Worm (Caenorhabditis elegans) whole organism, early embryonic: ENCODE measurements around the gene srw-102.

Experiments used
- F13C5.2 ChIP-seq: sonication (generic microtip); optimal IDR thresholded peaks from 2 replicates; lab custom pipeline; 2017; ENCODE audit warnings: mild to moderate bottlenecking, missing genetic modification characterization, inconsistent platforms, missing compliant biosample characterization
- ama-1 ChIP-seq: fragments of 150-350 bp; optimal IDR thresholded peaks from 2 replicates; lab custom pipeline; 2014
- ceh-13 ChIP-seq: fragments of 200-800 bp; sonication (Bioruptor generic); optimal IDR thresholded peaks from 2 replicates; lab custom pipeline; 2018; ENCODE audit warnings: mild to moderate bottlenecking, missing genetic modification characterization, missing compliant biosample characterization
- ceh-36 ChIP-seq: sonication (generic microtip); optimal IDR thresholded peaks from 2 replicates; lab custom pipeline; 2016; ENCODE audit warnings: missing genetic modification characterization, inconsistent platforms, missing compliant biosample characterization
- ets-7 ChIP-seq: sonication (generic microtip); optimal IDR thresholded peaks from 2 replicates; lab custom pipeline; 2016; ENCODE audit warnings: missing genotype, missing genetic modification characterization, missing compliant biosample characterization
- flt-1 ChIP-seq: fragments of 200-800 bp; sonication (Bioruptor generic); IDR thresholded peaks from 2 replicates; pipeline ENCODE4 v1.3.6; 2022; ENCODE audit warnings: missing genetic modification characterization, missing compliant biosample characterization
- hmbx-1 ChIP-seq: sonication (generic microtip); optimal IDR thresholded peaks from 2 replicates; lab custom pipeline; 2016; ENCODE audit warnings: mild to moderate bottlenecking, missing genetic modification characterization, missing compliant biosample characterization
- pes-1 ChIP-seq: fragments of 200-800 bp; sonication (Bioruptor generic); IDR thresholded peaks from 2 replicates; pipeline ENCODE4 v1.3.6; 2022; ENCODE audit warnings: missing genetic modification reagents, missing genetic modification characterization, missing compliant biosample characterization
- scrt-1 ChIP-seq: fragments of 200-800 bp; sonication (Bioruptor generic); IDR thresholded peaks from 2 replicates; pipeline ENCODE4 v1.3.6; 2022; ENCODE audit warnings: missing genetic modification characterization, missing compliant biosample characterization
- tbx-11 ChIP-seq: fragments of 200-800 bp; sonication (Bioruptor generic); IDR thresholded peaks from 2 replicates; pipeline ENCODE4 v1.3.6; 2022; ENCODE audit warnings: missing genetic modification characterization, missing compliant biosample characterization
- tbx-37 ChIP-seq: fragments of 200-800 bp; sonication (Bioruptor generic); conservative IDR thresholded peaks from 2 replicates; pipeline ENCODE4 v1.3.6; 2022; ENCODE audit warnings: missing genetic modification reagents, missing genetic modification characterization, missing compliant biosample characterization
- tra-4 ChIP-seq: sonication (generic microtip); optimal IDR thresholded peaks from 2 replicates; lab custom pipeline; 2017; ENCODE audit warnings: missing genetic modification characterization, missing compliant biosample characterization

DNA sequence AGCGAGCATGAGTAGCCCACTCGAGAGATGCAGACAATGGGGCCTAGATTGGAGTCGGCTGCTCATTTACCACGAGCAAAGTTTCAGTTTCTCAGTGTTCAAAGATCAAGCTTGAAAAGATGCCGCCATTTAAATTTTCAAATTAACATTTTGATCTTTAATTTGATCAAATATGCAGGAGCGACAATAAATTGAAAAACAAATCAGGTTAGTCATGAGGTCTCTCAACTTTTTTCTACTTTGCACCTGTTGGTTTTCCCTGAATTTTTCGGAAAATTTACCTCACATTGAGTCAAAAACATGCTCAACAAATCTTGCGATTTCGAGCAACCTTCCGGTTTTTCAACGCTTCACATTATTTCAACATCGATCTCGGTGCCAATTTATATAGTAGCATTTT is 34.7 kb upstream of the srw-102 start, which contains the start of gene srh-5:
- no peak for TF ChIP-seq tbx-11
- TF ChIP-seq scrt-1 (GFP tag; lab: Robert Waterston, UW): no peak
- no peak for TF ChIP-seq F13C5.2 (tag; lab: Kevin White, UChicago)
- TF ChIP-seq ama-1 (lab: Kevin White, UChicago): no peak
- TF ChIP-seq flt-1 (GFP tag; lab: Robert Waterston, UW): no peak
- TF ChIP-seq ceh-13 (GFP tag; lab: Kevin White, UChicago): no peak
- no peak for TF ChIP-seq ceh-36 (tag; lab: Kevin White, UChicago)
- TF ChIP-seq tbx-37: no peak
- no peak for TF ChIP-seq ets-7 (tag; lab: Kevin White, UChicago)
- TF ChIP-seq pes-1 (GFP tag; lab: Robert Waterston, UW): no peak
- TF ChIP-seq hmbx-1 (tag; lab: Kevin White, UChicago): no peak
- TF ChIP-seq tra-4 (tag; lab: Kevin White, UChicago): no peak
